Worm (Caenorhabditis elegans): ENCODE results near the gene hlh-4.

DNA sequence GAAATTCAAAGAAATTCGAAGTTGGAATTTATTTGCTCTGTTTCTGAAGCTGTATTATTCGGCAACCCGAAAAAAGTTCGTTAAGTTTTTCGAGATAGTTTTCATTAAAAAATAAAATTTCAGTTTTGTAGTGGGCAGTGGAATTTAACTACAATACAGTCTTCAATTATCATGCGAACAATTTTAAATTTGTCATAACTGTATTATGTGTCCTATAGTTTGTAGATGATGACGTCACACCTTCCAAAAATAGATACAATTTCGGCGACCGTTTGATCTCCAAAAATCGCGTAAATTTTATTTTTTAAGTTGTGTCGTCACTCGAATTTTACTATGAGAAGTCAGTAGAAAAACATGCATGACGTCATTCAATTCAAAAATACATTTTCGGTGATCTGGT, 25.7 kb downstream of the hlh-4 start:
- TF ChIP-seq him-1 (tag; optimal IDR thresholded peaks at IDR 0.05) (no peak), W03F9.2 (tag; optimal IDR thresholded peaks at IDR 0.05) (no peak)
